Fruit fly (Drosophila melanogaster): Measurements from ENCODE around the gene Ent2.

Gene Ent2

DNA sequence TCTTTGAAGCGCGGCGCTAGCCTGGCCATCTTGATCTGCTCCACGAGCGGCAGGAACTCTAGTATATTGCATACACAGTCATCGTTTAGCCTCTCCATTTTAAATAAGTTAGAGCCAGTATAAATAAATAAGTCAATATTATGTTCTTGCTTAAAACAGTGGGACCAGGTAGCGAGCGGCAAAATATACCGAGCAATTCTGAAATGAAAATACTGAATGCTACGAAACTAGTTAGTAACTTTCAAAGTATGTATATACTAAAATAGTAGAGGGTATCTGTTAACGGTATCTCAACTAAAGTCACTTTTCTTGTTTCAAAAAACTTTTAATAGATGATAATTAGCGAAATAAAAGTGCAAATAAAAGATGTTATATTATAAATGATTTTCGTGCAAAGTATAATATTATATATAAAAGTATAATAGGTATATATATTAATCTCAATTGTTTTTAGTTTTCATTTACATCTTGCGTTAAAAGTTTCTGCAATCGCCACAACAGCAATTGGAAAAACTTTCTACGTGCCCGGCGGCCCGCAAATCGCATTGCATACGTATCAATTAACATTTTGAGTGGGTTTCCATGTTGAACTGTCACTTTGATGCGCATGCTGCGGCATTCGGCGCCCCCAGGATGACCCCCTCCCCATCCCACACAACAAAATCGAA, 4.0 kb downstream of the Ent2 start, which contains the start of gene CG13766 (continued):
- no peak for TF ChIP-seq CG11695 (GFP tag; IDR thresholded peaks at IDR 0.05)
- peak; percentile 74 for TF ChIP-seq pzg (GFP tag; optimal IDR thresholded peaks at IDR 0.05)
- TF ChIP-seq CG8281 (tag; optimal IDR thresholded peaks at IDR 0.05), result no peak
- TF ChIP-seq knrl (GFP tag; IDR thresholded peaks at IDR 0.05; ENCODE audit: partially characterized antibody), result peak; percentile 72; the same call in 2 of the 3 replicates
- no peak for TF ChIP-seq bigmax (GFP tag; optimal IDR thresholded peaks at IDR 0.05)
- no peak for TF ChIP-seq sug (tag; optimal IDR thresholded peaks at IDR 0.05)
- no peak for TF ChIP-seq Drgx (GFP tag; IDR thresholded peaks at IDR 0.05)
- TF ChIP-seq YL-1 (GFP tag; optimal IDR thresholded peaks at IDR 0.05), result peak; percentile 15
- peak; percentile 79; the same call in 2 of the 3 replicates for TF ChIP-seq Opbp (GFP tag; IDR thresholded peaks at IDR 0.05; ENCODE audit: partially characterized antibody)
- TF ChIP-seq bbx (GFP tag; IDR thresholded peaks at IDR 0.05; ENCODE audit: partially characterized antibody), result peak; percentile 90
- TF ChIP-seq gfzf (GFP tag; optimal IDR thresholded peaks at IDR 0.05), result peak; percentile 83
- TF ChIP-seq ATbp (GFP tag; optimal IDR thresholded peaks at IDR 0.05), result no peak
- TF ChIP-seq mam (GFP tag; optimal IDR thresholded peaks at IDR 0.05), result no peak
- TF ChIP-seq Bgb (GFP tag; IDR thresholded peaks at IDR 0.05; ENCODE audit: partially characterized antibody), result peak; percentile 94
- TF ChIP-seq Vsx1 (GFP tag; optimal IDR thresholded peaks at IDR 0.05), result no peak
- peak; percentile 75 for TF ChIP-seq sens (GFP tag)
- TF ChIP-seq sna (GFP tag; IDR thresholded peaks at IDR 0.05; ENCODE audit: partially characterized antibody), result peak; percentile 94
- peak; percentile 45 for TF ChIP-seq CG14710 (tag; optimal IDR thresholded peaks at IDR 0.05)
- peak; percentile 100 for TF ChIP-seq CG14860 (GFP tag; IDR thresholded peaks at IDR 0.05; ENCODE audit: partially characterized antibody)
- no peak for TF ChIP-seq CG30403 (GFP tag; optimal IDR thresholded peaks at IDR 0.05)
- no peak for TF ChIP-seq toy (GFP tag; IDR thresholded peaks at IDR 0.05)
- peak; percentile 41 for TF ChIP-seq Hmr (GFP tag; optimal IDR thresholded peaks at IDR 0.05)
- TF ChIP-seq Mad (GFP tag; optimal IDR thresholded peaks at IDR 0.05), result no peak
- TF ChIP-seq ind (GFP tag; optimal IDR thresholded peaks at IDR 0.05), result no peak
- no peak for TF ChIP-seq B-H1 (GFP tag; IDR thresholded peaks at IDR 0.05)
- no peak for TF ChIP-seq lola (GFP tag; optimal IDR thresholded peaks at IDR 0.05)

dm6 chr2L:6579045-6579444, 16.9 kb downstream of the Ent2 start:
- no peak for TF ChIP-seq CG11723 (GFP tag; optimal IDR thresholded peaks at IDR 0.05)
- TF ChIP-seq CG3995 (GFP tag; optimal IDR thresholded peaks at IDR 0.05), result no peak
- TF ChIP-seq Mrtf (GFP tag; IDR thresholded peaks at IDR 0.05), result no peak
- TF ChIP-seq gce (GFP tag; IDR thresholded peaks at IDR 0.05), result no peak
- TF ChIP-seq fru (optimal IDR thresholded peaks at IDR 0.05), result no peak
- TF ChIP-seq BtbVII (GFP tag; optimal IDR thresholded peaks at IDR 0.05), result no peak
- TF ChIP-seq nerfin-1 (tag; optimal IDR thresholded peaks at IDR 0.05), result no peak
- TF ChIP-seq CG18476 (GFP tag; optimal IDR thresholded peaks at IDR 0.05), result no peak
- TF ChIP-seq fd3F (GFP tag; optimal IDR thresholded peaks at IDR 0.05), result no peak
- no peak for TF ChIP-seq pan (optimal IDR thresholded peaks at IDR 0.05)
- no peak for TF ChIP-seq pan (GFP tag; optimal IDR thresholded peaks at IDR 0.05 in 1 of 2, IDR thresholded peaks at IDR 0.05 in 1 of 2)
- TF ChIP-seq CG33213 (GFP tag; optimal IDR thresholded peaks at IDR 0.05), result no peak
- peak; percentile 75 for TF ChIP-seq CG8290 (GFP tag; optimal IDR thresholded peaks at IDR 0.05)
- TF ChIP-seq CG8290 (tag; optimal IDR thresholded peaks at IDR 0.05), result peak in 1 of 2 experiments; percentile 52
- TF ChIP-seq wdn (GFP tag; IDR thresholded peaks at IDR 0.05), result no peak
- TF ChIP-seq HmgZ (tag; optimal IDR thresholded peaks at IDR 0.05), result no peak
- TF ChIP-seq CG17612 (GFP tag; IDR thresholded peaks at IDR 0.05), result peak; percentile 74
- TF ChIP-seq CTCF (GFP tag; optimal IDR thresholded peaks at IDR 0.05), result no peak

Measured in whole organism, embryonic.